Worm (Caenorhabditis elegans) whole organism, L4/young adult: ENCODE data around the gene C02F5.5.

ENCODE experiments used
- W03F9.2 ChIP-seq: fragments of 150-350 bp; optimal IDR thresholded peaks from 2 replicates; lab custom pipeline; 2014; ENCODE audit warnings: missing biosample characterization, missing genetic modification characterization
- dao-5 ChIP-seq: sonication (generic microtip); optimal IDR thresholded peaks from 2 replicates; lab custom pipeline; 2016; ENCODE audit warnings: missing genotype, missing genetic modification characterization, moderate library complexity, missing compliant biosample characterization
- him-1 ChIP-seq: sonication (generic microtip); optimal IDR thresholded peaks from 2 replicates; lab custom pipeline; 2016; ENCODE audit warnings: missing genotype, missing genetic modification reagents, missing genetic modification characterization, missing compliant biosample characterization

C02F5.5 gene

ce11 chrIII:8250007-8250683 is 14.2 kb downstream of the C02F5.5 start, which contains the start of gene knl-1:
Gene knl-1 (plus strand): TSS chrIII:8250632.
- TF ChIP-seq W03F9.2 (tag; lab: Kevin White, UChicago) (peak; percentile 50), dao-5 (tag; lab: Kevin White, UChicago) (no peak)

ce11 chrIII:8254938-8255337 is 19.0 kb downstream of the C02F5.5 start, which contains the start of gene F09G8.5:
Gene F09G8.5 (plus strand): TSS chrIII:8254975.
- TF ChIP-seq dao-5 (tag; lab: Kevin White, UChicago): no peak
- TF ChIP-seq him-1 (tag; lab: Kevin White, UChicago): no peak
- no peak for TF ChIP-seq W03F9.2 (tag; lab: Kevin White, UChicago)

DNA sequence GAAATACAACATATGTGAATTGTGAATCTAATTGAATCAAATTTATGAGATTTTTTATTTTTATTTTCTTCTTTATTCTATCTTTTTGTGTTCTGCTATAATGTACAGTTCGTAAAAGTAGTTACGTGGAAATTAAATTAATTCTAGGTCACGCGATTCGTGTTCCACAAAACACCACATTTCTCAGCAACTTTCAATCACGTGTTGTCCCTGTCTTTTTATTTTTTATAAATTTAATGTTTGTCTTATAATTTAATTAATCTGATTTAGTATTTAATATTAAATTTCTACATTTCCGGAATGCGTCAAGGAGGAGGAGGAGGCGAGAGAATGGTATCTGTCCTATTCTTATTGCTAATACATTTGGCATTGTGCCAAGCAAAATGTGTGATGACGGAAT is 22.1 kb downstream of the C02F5.5 start, which contains the start of gene ncr-2:
Gene ncr-2 (plus strand): TSS at position 301 of the 400 bp plus-strand sequence.
- no peak for TF ChIP-seq W03F9.2 (tag; lab: Kevin White, UChicago)
- no peak for TF ChIP-seq dao-5 (tag; lab: Kevin White, UChicago)
- no peak for TF ChIP-seq him-1 (tag; lab: Kevin White, UChicago)

DNA sequence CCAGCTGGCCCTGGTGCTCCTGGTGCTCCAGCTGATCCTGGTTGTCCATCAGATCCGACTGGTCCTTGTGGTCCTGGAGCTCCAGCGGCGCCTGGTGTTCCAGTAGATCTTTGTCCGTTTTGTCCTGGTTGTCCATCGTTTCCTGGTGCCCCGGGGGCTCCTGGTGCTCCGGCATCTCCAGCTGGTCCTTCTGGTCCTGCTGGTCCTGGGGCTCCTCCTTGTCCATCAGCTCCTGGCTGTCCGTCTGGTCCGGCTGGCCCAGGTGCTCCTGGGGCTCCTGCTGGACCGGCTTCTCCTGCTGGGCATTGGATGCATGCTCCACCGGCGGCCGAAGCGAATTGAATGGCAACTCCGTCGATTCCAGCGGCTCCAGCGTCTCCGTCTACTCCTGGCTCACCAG is 26.6 kb downstream of the C02F5.5 start:
- no peak for TF ChIP-seq dao-5 (tag; lab: Kevin White, UChicago)
- no peak for TF ChIP-seq him-1 (tag; lab: Kevin White, UChicago)
- TF ChIP-seq W03F9.2 (tag; lab: Kevin White, UChicago): no peak

ce11 chrIII:8263377-8263776 is 27.4 kb downstream of the C02F5.5 start, which contains the start of gene col-91:
Gene col-91 (minus strand): TSS chrIII:8263664.
- no peak for TF ChIP-seq W03F9.2 (tag; lab: Kevin White, UChicago)
- TF ChIP-seq him-1 (tag; lab: Kevin White, UChicago): no peak
- TF ChIP-seq dao-5 (tag; lab: Kevin White, UChicago): no peak

- TF ChIP-seq him-1 (tag; lab: Kevin White, UChicago): no peak
- TF ChIP-seq W03F9.2 (tag; lab: Kevin White, UChicago): peak; percentile 13
- no peak for TF ChIP-seq dao-5 (tag; lab: Kevin White, UChicago)
Measured at ce11 chrIII:8265753-8266152, 29.8 kb downstream of the C02F5.5 start, which contains the start of gene mrps-9. Gene mrps-9 (plus strand): TSS chrIII:8266062.

- TF ChIP-seq W03F9.2 (tag; lab: Kevin White, UChicago): no peak
- no peak for TF ChIP-seq him-1 (tag; lab: Kevin White, UChicago)
- TF ChIP-seq dao-5 (tag; lab: Kevin White, UChicago): no peak
Measured at ce11 chrIII:8268296-8268695, 32.3 kb downstream of the C02F5.5 start, which contains the start of the genes F09G8.7 and crn-7. Gene F09G8.7 (minus strand): TSS chrIII:8268355. Gene crn-7 (plus strand): TSS chrIII:8268531.

ce11 chrIII:8271676-8272225 is 35.8 kb downstream of the C02F5.5 start, which contains the start of the genes mps-4 and F09G8.10:
Gene mps-4 (minus strand): TSS chrIII:8271776.
Gene F09G8.10 (minus strand): TSS chrIII:8272175.
- TF ChIP-seq dao-5 (tag; lab: Kevin White, UChicago): no peak
- TF ChIP-seq him-1 (tag; lab: Kevin White, UChicago): no peak
- TF ChIP-seq W03F9.2 (tag; lab: Kevin White, UChicago): no peak

DNA sequence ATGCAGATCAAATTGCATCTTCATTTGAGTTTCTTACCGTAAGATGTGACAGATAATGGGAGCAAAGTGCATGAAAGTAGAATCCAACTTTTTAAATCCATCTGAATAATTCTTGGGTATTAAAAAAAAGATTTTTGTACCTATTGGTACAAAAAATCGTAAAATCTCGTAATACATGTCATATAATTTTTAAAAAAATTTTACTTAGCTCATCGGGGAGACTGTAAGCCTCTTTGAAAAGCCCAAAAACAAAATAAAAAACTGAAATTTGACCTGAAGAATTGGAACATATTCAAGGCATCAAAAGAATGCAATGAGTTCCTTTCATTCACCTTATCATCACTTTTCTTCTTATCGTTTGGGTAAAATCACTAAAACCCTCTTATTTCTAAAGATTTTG is 39.9 kb downstream of the C02F5.5 start, which contains the start of gene clec-160:
Gene clec-160 (minus strand): TSS at position 101 of the 400 bp plus-strand sequence.
- TF ChIP-seq dao-5 (tag; lab: Kevin White, UChicago) (no peak), W03F9.2 (tag; lab: Kevin White, UChicago) (no peak), him-1 (tag; lab: Kevin White, UChicago) (no peak)

DNA sequence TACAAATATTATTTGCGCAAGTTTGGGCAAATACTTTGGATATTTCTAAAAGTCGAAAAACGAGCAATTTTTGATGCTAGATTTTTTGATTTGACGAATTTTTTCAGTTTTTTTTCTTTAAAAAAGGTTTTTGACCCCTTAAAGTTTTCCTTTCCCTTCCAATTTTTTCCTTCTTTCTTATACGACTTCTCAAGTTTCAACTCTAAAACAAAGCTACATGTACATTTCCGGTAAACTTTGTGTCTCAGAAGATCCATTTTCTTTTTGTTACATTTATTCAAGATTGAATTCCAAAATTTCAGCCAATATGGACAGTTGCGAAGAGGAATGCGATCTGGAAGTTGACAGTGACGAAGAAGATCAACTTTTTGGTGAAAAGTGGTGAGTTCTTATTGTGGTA is 42.8 kb downstream of the C02F5.5 start, which contains the start of gene mig-10:
Gene mig-10 (plus strand): TSS at position 301 of the 400 bp plus-strand sequence.
- TF ChIP-seq dao-5 (tag; lab: Kevin White, UChicago): no peak

DNA sequence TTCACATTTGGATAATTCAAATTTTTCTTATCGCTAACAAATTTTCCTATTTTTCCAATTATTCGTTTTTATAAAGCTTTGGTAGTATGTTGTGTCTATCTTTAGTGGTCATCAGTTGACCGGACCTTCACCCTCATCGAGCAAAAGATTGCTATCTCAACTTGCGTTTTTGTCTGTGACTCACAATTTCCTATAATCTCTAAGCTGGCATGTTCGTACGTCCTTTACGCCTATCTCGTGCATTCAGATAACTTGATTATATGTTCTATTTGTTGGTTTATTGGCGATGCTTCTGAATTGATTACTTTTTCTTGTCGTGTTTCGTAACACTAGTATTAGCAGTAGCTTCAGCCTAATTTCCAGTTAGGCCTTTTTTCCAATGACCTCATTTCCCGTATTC is 43.6 kb downstream of the C02F5.5 start:
- TF ChIP-seq him-1 (tag; lab: Kevin White, UChicago) (no peak), W03F9.2 (tag; lab: Kevin White, UChicago) (no peak), dao-5 (tag; lab: Kevin White, UChicago) (no peak)

- TF ChIP-seq him-1 (tag; lab: Kevin White, UChicago) (no peak), W03F9.2 (tag; lab: Kevin White, UChicago) (no peak), dao-5 (tag; lab: Kevin White, UChicago) (no peak)
Measured at ce11 chrIII:8280352-8280751, 44.4 kb downstream of the C02F5.5 start.

ce11 chrIII:8281310-8281709 is 45.3 kb downstream of the C02F5.5 start:
- TF ChIP-seq W03F9.2 (tag; lab: Kevin White, UChicago): no peak
- TF ChIP-seq him-1 (tag; lab: Kevin White, UChicago): no peak
- no peak for TF ChIP-seq dao-5 (tag; lab: Kevin White, UChicago)
